Worm (Caenorhabditis elegans) whole organism, L4/young adult: Measurements from ENCODE around the gene F26D2.10.

ENCODE experiments used
- W03F9.2 ChIP-seq: fragments of 150-350 bp; optimal IDR thresholded peaks from 2 replicates; lab custom pipeline; 2014; ENCODE audit warnings: missing biosample characterization, missing genetic modification characterization
- dao-5 ChIP-seq: sonication (generic microtip); optimal IDR thresholded peaks from 2 replicates; lab custom pipeline; 2016; ENCODE audit warnings: missing genotype, missing genetic modification characterization, moderate library complexity, missing compliant biosample characterization
- him-1 ChIP-seq: sonication (generic microtip); optimal IDR thresholded peaks from 2 replicates; lab custom pipeline; 2016; ENCODE audit warnings: missing genotype, missing genetic modification reagents, missing genetic modification characterization, missing compliant biosample characterization

DNA sequence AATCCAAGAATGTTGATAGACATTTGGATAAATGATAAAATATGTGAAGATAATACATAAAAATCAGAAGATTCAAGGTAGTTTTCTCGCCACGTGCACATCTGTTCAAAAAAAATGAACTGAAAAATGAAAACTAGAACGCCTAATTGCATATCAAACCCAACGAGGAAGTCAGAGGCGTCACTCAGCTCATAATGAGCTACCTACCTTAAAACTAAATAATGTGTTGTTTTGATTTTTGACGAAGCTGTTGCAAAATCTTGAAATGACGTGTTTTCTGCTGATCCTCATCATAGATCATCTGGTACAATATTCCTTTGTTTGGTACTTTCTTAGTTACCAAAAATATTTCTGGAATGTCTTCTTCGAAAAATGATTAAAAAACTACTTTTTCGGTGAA is 41.5 kb upstream of the F26D2.10 start, which contains the start of gene srh-138:
- TF ChIP-seq him-1 (tag; lab: Kevin White, UChicago) = no peak
- no peak for TF ChIP-seq dao-5 (tag; lab: Kevin White, UChicago)
- TF ChIP-seq W03F9.2 (tag; lab: Kevin White, UChicago) = no peak
